Fruit fly (Drosophila melanogaster) whole organism, embryonic: Measurements from ENCODE around the gene Ada1-1.

Source experiments
- Adf1 ChIP-seq: fragments of 200-800 bp; sonication (Bioruptor generic); IDR thresholded peaks from 2 replicates; pipeline ENCODE4 v1.3.6; 2022; ENCODE audit warnings: missing biosample characterization, missing genetic modification characterization
- BEAF-32 ChIP-seq: fragments of 200-800 bp; sonication (Bioruptor generic); optimal IDR thresholded peaks from 3 replicates; lab custom pipeline; 2017; ENCODE audit warnings: missing biosample characterization, missing genetic modification characterization, mild to moderate bottlenecking, moderate library complexity, missing genetic modification reagents
- Bgb ChIP-seq: fragments of 200-800 bp; sonication (Bioruptor generic); IDR thresholded peaks from 2 replicates; pipeline ENCODE4 v1.3.6; 2022; ENCODE audit warnings: missing biosample characterization, missing genetic modification characterization; ENCODE audit not compliant: partially characterized antibody
- CG10654 ChIP-seq: fragments of 200-800 bp; sonication (Bioruptor generic); optimal IDR thresholded peaks from 2 replicates; lab custom pipeline; 2016; ENCODE audit warnings: missing biosample characterization, missing genetic modification characterization
- CG11085 ChIP-seq: fragments of 200-800 bp; sonication (Bioruptor generic); IDR thresholded peaks from 2 replicates; pipeline ENCODE4 v1.3.6; 2022; ENCODE audit warnings: missing biosample characterization, missing genetic modification characterization
- CG11247 ChIP-seq: fragments of 200-800 bp; sonication (Bioruptor generic); IDR thresholded peaks from 2 replicates; pipeline ENCODE4 v1.3.6; 2022; ENCODE audit warnings: missing biosample characterization, missing genetic modification characterization
- CG11723 ChIP-seq: fragments of 200-800 bp; sonication (Bioruptor generic); optimal IDR thresholded peaks from 2 replicates; lab custom pipeline; 2017; ENCODE audit warnings: missing biosample characterization, mild to moderate bottlenecking, missing genetic modification characterization
- CG14014 ChIP-seq: fragments of 200-800 bp; sonication (Bioruptor generic); IDR thresholded peaks from 2 replicates; pipeline ENCODE4 v1.3.6; 2022; ENCODE audit warnings: missing biosample characterization, missing genetic modification characterization
- CG14860 ChIP-seq: fragments of 200-800 bp; sonication (Bioruptor generic); IDR thresholded peaks from 3 replicates; pipeline ENCODE4 v1.3.6; 2022; ENCODE audit warnings: missing biosample characterization, missing genetic modification characterization; ENCODE audit not compliant: partially characterized antibody
- CG1529 ChIP-seq: fragments of 200-800 bp; sonication (Bioruptor generic); optimal IDR thresholded peaks from 3 replicates; lab custom pipeline; 2018; ENCODE audit warnings: missing biosample characterization, missing genetic modification characterization
- CG15514 ChIP-seq: fragments of 200-800 bp; sonication (Bioruptor generic); optimal IDR thresholded peaks from 3 replicates; lab custom pipeline; 2017; ENCODE audit warnings: missing biosample characterization, missing genetic modification characterization, mild to moderate bottlenecking, moderate library complexity, missing genetic modification reagents
- CG18599 ChIP-seq: fragments of 200-800 bp; sonication (Bioruptor generic); optimal IDR thresholded peaks from 3 replicates; lab custom pipeline; 2017; ENCODE audit warnings: missing biosample characterization, missing genetic modification characterization, mild to moderate bottlenecking, moderate library complexity, missing genetic modification reagents
- CG30403 ChIP-seq: fragments of 200-800 bp; sonication (Bioruptor generic); optimal IDR thresholded peaks from 3 replicates; lab custom pipeline; 2016; ENCODE audit warnings: missing biosample characterization, missing genetic modification characterization
- CG33557 ChIP-seq: fragments of 200-800 bp; sonication (Bioruptor generic); optimal IDR thresholded peaks from 2 replicates; lab custom pipeline; 2019; ENCODE audit warnings: missing biosample characterization, mild to moderate bottlenecking, missing genetic modification characterization, moderate library complexity
- CG4730 ChIP-seq: fragments of 200-800 bp; sonication (Bioruptor generic); IDR thresholded peaks from 2 replicates; pipeline ENCODE4 v1.3.6; 2022; ENCODE audit warnings: missing biosample characterization, missing genetic modification characterization
- CG7271 ChIP-seq: fragments of 200-800 bp; sonication (Bioruptor generic); optimal IDR thresholded peaks from 2 replicates; lab custom pipeline; 2018; ENCODE audit warnings: missing biosample characterization, mild to moderate bottlenecking, missing genetic modification characterization, moderate library complexity
- CG7357 ChIP-seq: fragments of 200-800 bp; sonication (Bioruptor generic); IDR thresholded peaks from 3 replicates; pipeline ENCODE4 v1.3.6; 2022; ENCODE audit warnings: missing biosample characterization, missing genetic modification characterization
- CG7928 ChIP-seq: fragments of 200-800 bp; sonication (Bioruptor generic); optimal IDR thresholded peaks from 2 replicates; lab custom pipeline; 2017; ENCODE audit warnings: missing biosample characterization, mild to moderate bottlenecking, missing genetic modification characterization
- CG8281 ChIP-seq: fragments of 200-800 bp; sonication (Bioruptor generic); optimal IDR thresholded peaks from 2 replicates; lab custom pipeline; 2018; ENCODE audit warnings: missing biosample characterization, mild to moderate bottlenecking, missing genetic modification characterization, moderate library complexity
- Dbx ChIP-seq: fragments of 200-800 bp; sonication (Bioruptor generic); IDR thresholded peaks from 3 replicates; pipeline ENCODE4 v1.3.6; 2022; ENCODE audit warnings: missing biosample characterization, missing genetic modification characterization
- Fer1 ChIP-seq: fragments of 200-800 bp; sonication (Bioruptor generic); optimal IDR thresholded peaks from 2 replicates; lab custom pipeline; 2017; ENCODE audit warnings: missing biosample characterization, mild to moderate bottlenecking, missing genetic modification characterization
- Gug ChIP-seq: fragments of 200-800 bp; sonication (Bioruptor generic); IDR thresholded peaks from 4 replicates; pipeline ENCODE4 v1.3.6; 2022; ENCODE audit warnings: missing biosample characterization, missing genetic modification characterization
- Hr51 ChIP-seq, 2 experiments: fragments of 200-800 bp; sonication (Bioruptor generic); optimal IDR thresholded peaks; 2 replicates in 1 of 2; 3 replicates in 1 of 2; lab custom pipeline; 2016 to 2018; ENCODE audit warnings: missing biosample characterization in 2 of 2, missing genetic modification characterization in 2 of 2, mild to moderate bottlenecking in 1 of 2, moderate library complexity in 1 of 2
- Lhr ChIP-seq: fragments of 200-800 bp; sonication (Bioruptor generic); optimal IDR thresholded peaks from 3 replicates; lab custom pipeline; 2017; ENCODE audit warnings: mild to moderate bottlenecking, missing biosample characterization, missing genetic modification reagents, missing genetic modification characterization
- Mrtf ChIP-seq: fragments of 200-800 bp; sonication (Bioruptor generic); IDR thresholded peaks from 3 replicates; pipeline ENCODE4 v1.3.6; 2022; ENCODE audit warnings: missing biosample characterization, missing genetic modification characterization
- Myb ChIP-seq: fragments of 200-800 bp; sonication (Bioruptor generic); optimal IDR thresholded peaks from 2 replicates; lab custom pipeline; 2016; ENCODE audit warnings: missing biosample characterization, missing genetic modification characterization
- amos ChIP-seq: fragments of 200-800 bp; sonication (Bioruptor generic); IDR thresholded peaks from 2 replicates; pipeline ENCODE4 v1.3.6; 2022; ENCODE audit warnings: missing biosample characterization, missing genetic modification characterization; ENCODE audit not compliant: partially characterized antibody
- bbx ChIP-seq: fragments of 200-800 bp; sonication (Bioruptor generic); IDR thresholded peaks from 2 replicates; pipeline ENCODE4 v1.3.6; 2022; ENCODE audit warnings: missing biosample characterization, missing genetic modification characterization; ENCODE audit not compliant: partially characterized antibody
- btn ChIP-seq: fragments of 200-800 bp; sonication (Bioruptor generic); optimal IDR thresholded peaks from 2 replicates; lab custom pipeline; 2016; ENCODE audit warnings: missing biosample characterization, missing genetic modification characterization
- corto ChIP-seq: fragments of 200-800 bp; sonication (Bioruptor generic); optimal IDR thresholded peaks from 2 replicates; lab custom pipeline; 2016; ENCODE audit warnings: missing biosample characterization, mild to moderate bottlenecking, missing genetic modification characterization, moderate library complexity
- croc ChIP-seq: fragments of 200-800 bp; sonication (Bioruptor generic); conservative IDR thresholded peaks from 3 replicates; pipeline ENCODE4 v1.3.6; 2022; ENCODE audit warnings: missing biosample characterization, missing genetic modification characterization
- gcm2 ChIP-seq: fragments of 200-800 bp; sonication (Bioruptor generic); optimal IDR thresholded peaks from 2 replicates; lab custom pipeline; 2016; ENCODE audit warnings: missing biosample characterization, missing genetic modification characterization
- grau ChIP-seq: fragments of 200-800 bp; optimal IDR thresholded peaks from 3 replicates; lab custom pipeline; 2019; ENCODE audit warnings: missing biosample characterization, mild to moderate bottlenecking, missing genetic modification characterization, moderate library complexity
- her ChIP-seq: fragments of 200-800 bp; sonication (Bioruptor generic); optimal IDR thresholded peaks from 2 replicates; lab custom pipeline; 2016; ENCODE audit warnings: missing biosample characterization, missing genetic modification characterization
- hkb ChIP-seq, 2 experiments: fragments of 200-800 bp in 1 of 2; fragments of >200 bp in 1 of 2; sonication (Bioruptor generic) in 1 of 2; IDR thresholded peaks in 1 of 2; optimal IDR thresholded peaks in 1 of 2; 2 replicates each; pipeline versions ENCODE4 v1.3.6 to Lab custom; 2017 to 2022; ENCODE audit warnings: missing biosample characterization in 1 of 2, missing genetic modification characterization in 1 of 2
- jigr1 ChIP-seq: fragments of 200-800 bp; sonication (Bioruptor generic); IDR thresholded peaks from 3 replicates; pipeline ENCODE4 v1.3.6; 2022; ENCODE audit warnings: missing biosample characterization, missing genetic modification characterization
- kni ChIP-seq: fragments of 200-800 bp; sonication (Bioruptor generic); optimal IDR thresholded peaks from 3 replicates; lab custom pipeline; 2017; ENCODE audit warnings: mild to moderate bottlenecking, missing biosample characterization, missing genetic modification reagents, missing genetic modification characterization
- lab ChIP-seq: fragments of 200-800 bp; sonication (Bioruptor generic); optimal IDR thresholded peaks from 3 replicates; lab custom pipeline; 2017; ENCODE audit warnings: missing biosample characterization, missing genetic modification characterization, mild to moderate bottlenecking, moderate library complexity, missing genetic modification reagents
- lbe ChIP-seq: fragments of 200-800 bp; sonication (Bioruptor generic); optimal IDR thresholded peaks from 2 replicates; lab custom pipeline; 2016; ENCODE audit warnings: missing biosample characterization, mild to moderate bottlenecking, missing genetic modification characterization
- mam ChIP-seq: fragments of 200-800 bp; sonication (Bioruptor generic); optimal IDR thresholded peaks from 3 replicates; lab custom pipeline; 2016; ENCODE audit warnings: missing biosample characterization, missing genetic modification characterization
- nerfin-1 ChIP-seq: fragments of 200-800 bp; sonication (Bioruptor generic); optimal IDR thresholded peaks from 3 replicates; lab custom pipeline; 2019; ENCODE audit warnings: missing biosample characterization, mild to moderate bottlenecking, missing genetic modification characterization, moderate library complexity
- row ChIP-seq: fragments of 200-800 bp; sonication (Bioruptor generic); IDR thresholded peaks from 3 replicates; pipeline ENCODE4 v1.3.6; 2022; ENCODE audit warnings: missing biosample characterization, missing genetic modification characterization
- shn ChIP-seq: fragments of 200-800 bp; sonication (Bioruptor generic); optimal IDR thresholded peaks from 3 replicates; lab custom pipeline; 2016; ENCODE audit warnings: missing biosample characterization, missing genetic modification characterization
- ssp ChIP-seq: fragments of 200-800 bp; sonication (Bioruptor generic); IDR thresholded peaks from 2 replicates; pipeline ENCODE4 v1.3.6; 2022; ENCODE audit warnings: missing biosample characterization, missing genetic modification characterization
- toy ChIP-seq: fragments of 200-800 bp; sonication (Bioruptor generic); IDR thresholded peaks from 2 replicates; pipeline ENCODE4 v1.3.6; 2022; ENCODE audit warnings: missing biosample characterization, missing genetic modification characterization
- tup ChIP-seq: fragments of 200-800 bp; sonication (Bioruptor generic); optimal IDR thresholded peaks from 2 replicates; lab custom pipeline; 2016; ENCODE audit warnings: missing biosample characterization, mild to moderate bottlenecking, missing genetic modification characterization, moderate library complexity
- unpg ChIP-seq: fragments of 200-800 bp; sonication (Bioruptor generic); optimal IDR thresholded peaks from 3 replicates; lab custom pipeline; 2018; ENCODE audit warnings: missing biosample characterization, mild to moderate bottlenecking, missing genetic modification characterization, moderate library complexity
- vvl ChIP-seq: fragments of 200-800 bp; sonication (Bioruptor generic); IDR thresholded peaks from 2 replicates; pipeline ENCODE4 v1.3.6; 2022; ENCODE audit warnings: missing biosample characterization, missing genetic modification characterization
- zen ChIP-seq: fragments of 200-800 bp; sonication (Bioruptor generic); optimal IDR thresholded peaks from 3 replicates; lab custom pipeline; 2018; ENCODE audit warnings: missing biosample characterization, mild to moderate bottlenecking, missing genetic modification characterization, moderate library complexity

Ada1-1 gene

dm6 chr2L:11949917-11950316, 46.7 kb upstream of the Ada1-1 start (continued):
- TF ChIP-seq amos: 0 out of 2 replicates have a peak, but pooled peaks have one; percentile 9
- peak; percentile 61 for TF ChIP-seq row (GFP tag; lab: Robert Waterston, UW)
- TF ChIP-seq hkb (optimal IDR thresholded peaks at IDR 0.05; lab: Kevin White, UChicago): no peak
- peak; percentile 71 for TF ChIP-seq hkb (GFP tag; IDR thresholded peaks at IDR 0.05; lab: Robert Waterston, UW)
- no peak for TF ChIP-seq CG11085
- peak; percentile 36 for TF ChIP-seq CG1529
- TF ChIP-seq CG14860 (GFP tag; lab: Robert Waterston, UW): no peak
- TF ChIP-seq Myb: no peak
- TF ChIP-seq CG4730 (GFP tag; lab: Robert Waterston, UW): no peak
- TF ChIP-seq grau (tag; lab: Kevin White, UChicago): peak; percentile 44
- TF ChIP-seq Fer1: no peak
- no peak for TF ChIP-seq BEAF-32
- no peak for TF ChIP-seq Gug
- TF ChIP-seq zen: peak; percentile 62
- TF ChIP-seq CG10654 (GFP tag; lab: Kevin White, UChicago): peak; percentile 15
- 0 out of 3 replicates have a peak, but pooled peaks have one; percentile 43 for TF ChIP-seq Dbx (GFP tag; lab: Robert Waterston, UW)
- TF ChIP-seq CG30403 (GFP tag; lab: Kevin White, UChicago): peak; percentile 36
- no peak for TF ChIP-seq gcm2 (GFP tag; lab: Kevin White, UChicago)
- no peak for TF ChIP-seq btn (GFP tag; lab: Kevin White, UChicago)
- peak; percentile 50; the same call in 1 of the 2 replicates for TF ChIP-seq CG14014 (GFP tag; lab: Robert Waterston, UW)
- TF ChIP-seq vvl (GFP tag; lab: Robert Waterston, UW): peak; percentile 57; the same call in 1 of the 2 replicates
- TF ChIP-seq CG18599: no peak
- 0 out of 2 replicates have a peak, but pooled peaks have one; percentile 40 for TF ChIP-seq CG11247
- TF ChIP-seq CG7357 (GFP tag; lab: Robert Waterston, UW): no peak
- TF ChIP-seq lbe: no peak
- TF ChIP-seq Bgb: no peak
- peak; percentile 3 for TF ChIP-seq CG11723 (GFP tag; lab: Kevin White, UChicago)
- TF ChIP-seq Hr51 (GFP tag; optimal IDR thresholded peaks at IDR 0.05; lab: Kevin White, UChicago): peak in 1 of 2 experiments; percentile 41
- TF ChIP-seq toy (GFP tag; lab: Robert Waterston, UW): no peak
- TF ChIP-seq Mrtf (GFP tag; lab: Robert Waterston, UW): peak; percentile 39; the same call in 1 of the 3 replicates
- TF ChIP-seq bbx: no peak
- TF ChIP-seq CG7928 (GFP tag; lab: Kevin White, UChicago): no peak
- peak; percentile 56 for TF ChIP-seq unpg (GFP tag; lab: Kevin White, UChicago)
- no peak for TF ChIP-seq jigr1 (GFP tag; lab: Robert Waterston, UW)
- no peak for TF ChIP-seq tup (GFP tag; lab: Kevin White, UChicago)
- TF ChIP-seq her (GFP tag; lab: Kevin White, UChicago): no peak
- TF ChIP-seq CG33557 (GFP tag; lab: Kevin White, UChicago): no peak
- no peak; the same call in 2 of the 3 replicates for TF ChIP-seq croc (GFP tag; lab: Robert Waterston, UW)
- TF ChIP-seq mam (GFP tag; lab: Kevin White, UChicago): no peak
- no peak for TF ChIP-seq CG7271 (tag; lab: Kevin White, UChicago)
- TF ChIP-seq nerfin-1 (tag; lab: Kevin White, UChicago): no peak
- TF ChIP-seq corto (GFP tag; lab: Kevin White, UChicago): no peak
- no peak for TF ChIP-seq Lhr (GFP tag; lab: Kevin White, UChicago)
- no peak for TF ChIP-seq kni (GFP tag; lab: Kevin White, UChicago)
- no peak for TF ChIP-seq CG15514 (GFP tag; lab: Kevin White, UChicago)
- TF ChIP-seq Adf1 (GFP tag; lab: Robert Waterston, UW): no peak
- TF ChIP-seq lab (GFP tag; lab: Kevin White, UChicago): no peak
- 0 out of 2 replicates have a peak, but pooled peaks have one; percentile 7 for TF ChIP-seq ssp (GFP tag; lab: Robert Waterston, UW)
- no peak for TF ChIP-seq CG8281 (tag; lab: Kevin White, UChicago)
- no peak for TF ChIP-seq shn (GFP tag; lab: Kevin White, UChicago)
